Fruit fly (Drosophila melanogaster) whole organism, embryonic: ENCODE results near the gene CG2854.

Experiments
- CG10209 ChIP-seq: fragments of 200-800 bp; sonication (Bioruptor generic); optimal IDR thresholded peaks from 3 replicates; lab custom pipeline; 2017; ENCODE audit warnings: missing biosample characterization, mild to moderate bottlenecking, missing genetic modification characterization, missing genetic modification reagents
- CG10274 ChIP-seq: fragments of 200-800 bp; sonication (Bioruptor generic); optimal IDR thresholded peaks from 3 replicates; lab custom pipeline; 2017; ENCODE audit warnings: missing biosample characterization, mild to moderate bottlenecking, missing genetic modification characterization
- CG11093 ChIP-seq: fragments of 200-800 bp; sonication (Bioruptor generic); IDR thresholded peaks from 3 replicates; pipeline ENCODE4 v1.3.6; 2022; ENCODE audit warnings: missing biosample characterization, missing genetic modification characterization
- CG11398 ChIP-seq: fragments of 200-800 bp; sonication (Bioruptor generic); optimal IDR thresholded peaks from 2 replicates; lab custom pipeline; 2016; ENCODE audit warnings: missing biosample characterization, missing genetic modification characterization
- CG11723 ChIP-seq: fragments of 200-800 bp; sonication (Bioruptor generic); optimal IDR thresholded peaks from 2 replicates; lab custom pipeline; 2017; ENCODE audit warnings: missing biosample characterization, mild to moderate bottlenecking, missing genetic modification characterization
- CG12659 ChIP-seq: fragments of 200-800 bp; sonication (Bioruptor generic); optimal IDR thresholded peaks from 3 replicates; lab custom pipeline; 2017; ENCODE audit warnings: mild to moderate bottlenecking, missing biosample characterization, missing genetic modification reagents, missing genetic modification characterization
- CG13123 ChIP-seq: fragments of 200-800 bp; sonication (Bioruptor generic); optimal IDR thresholded peaks from 2 replicates; lab custom pipeline; 2016; ENCODE audit warnings: missing biosample characterization, missing genetic modification characterization
- CG1832 ChIP-seq: fragments of 200-800 bp; sonication (Bioruptor generic); optimal IDR thresholded peaks from 2 replicates; lab custom pipeline; 2017; ENCODE audit warnings: missing biosample characterization, mild to moderate bottlenecking, missing genetic modification characterization, inconsistent platforms
- CG2116 ChIP-seq: fragments of 200-800 bp; sonication (Bioruptor generic); optimal IDR thresholded peaks from 3 replicates; lab custom pipeline; 2018; ENCODE audit warnings: missing biosample characterization, mild to moderate bottlenecking, missing genetic modification characterization
- CG2120 ChIP-seq: fragments of 200-800 bp; sonication (Bioruptor generic); optimal IDR thresholded peaks from 3 replicates; lab custom pipeline; 2016; ENCODE audit warnings: missing biosample characterization, missing genetic modification characterization
- CG2202 ChIP-seq: fragments of 200-800 bp; sonication (Bioruptor generic); optimal IDR thresholded peaks from 2 replicates; lab custom pipeline; 2018; ENCODE audit warnings: missing biosample characterization, mild to moderate bottlenecking, missing genetic modification characterization
- CG31365 ChIP-seq: fragments of 200-800 bp; sonication (Bioruptor generic); optimal IDR thresholded peaks from 2 replicates; lab custom pipeline; 2018; ENCODE audit warnings: missing biosample characterization, mild to moderate bottlenecking, missing genetic modification characterization
- CG34224 ChIP-seq: fragments of 200-800 bp; sonication (Bioruptor generic); IDR thresholded peaks from 3 replicates; pipeline ENCODE4 v1.3.6; 2022; ENCODE audit warnings: missing biosample characterization, missing genetic modification characterization; ENCODE audit not compliant: partially characterized antibody
- CG4730 ChIP-seq: fragments of 200-800 bp; sonication (Bioruptor generic); IDR thresholded peaks from 2 replicates; pipeline ENCODE4 v1.3.6; 2022; ENCODE audit warnings: missing biosample characterization, missing genetic modification characterization
- CG5245 ChIP-seq: fragments of 200-800 bp; sonication (Bioruptor generic); optimal IDR thresholded peaks from 3 replicates; lab custom pipeline; 2016; ENCODE audit warnings: missing biosample characterization, missing genetic modification characterization
- CG6654 ChIP-seq: fragments of 200-800 bp; sonication (Bioruptor generic); optimal IDR thresholded peaks from 2 replicates; lab custom pipeline; 2017; ENCODE audit warnings: missing biosample characterization, mild to moderate bottlenecking, missing genetic modification characterization
- CG6683 ChIP-seq: fragments of 200-800 bp; sonication (Bioruptor generic); optimal IDR thresholded peaks from 2 replicates; lab custom pipeline; 2017; ENCODE audit warnings: missing biosample characterization, mild to moderate bottlenecking, missing genetic modification characterization, missing genetic modification reagents
- CG9932 ChIP-seq: fragments of 200-800 bp; sonication (Bioruptor generic); IDR thresholded peaks from 2 replicates; pipeline ENCODE4 v1.3.6; 2022; ENCODE audit warnings: missing biosample characterization, missing genetic modification characterization
- Camta ChIP-seq: fragments of 200-800 bp; sonication (Bioruptor generic); optimal IDR thresholded peaks from 2 replicates; lab custom pipeline; 2016; ENCODE audit warnings: missing biosample characterization, missing genetic modification characterization
- CrebB ChIP-seq: fragments of 200-800 bp; sonication (Bioruptor generic); optimal IDR thresholded peaks from 3 replicates; lab custom pipeline; 2018; ENCODE audit warnings: missing biosample characterization, mild to moderate bottlenecking, missing genetic modification characterization
- Dfd ChIP-seq, 2 experiments: fragments of >200 bp; optimal IDR thresholded peaks; 2 replicates each; lab custom pipeline; 2017; ENCODE audit warnings: missing biosample characterization in 2 of 2, missing genetic modification characterization in 2 of 2
- Doc2 ChIP-seq: fragments of 200-800 bp; sonication (Bioruptor generic); IDR thresholded peaks from 2 replicates; pipeline ENCODE4 v1.3.6; 2022; ENCODE audit warnings: missing biosample characterization, missing genetic modification characterization
- Dref ChIP-seq: fragments of 200-800 bp; sonication (Bioruptor generic); IDR thresholded peaks from 2 replicates; pipeline ENCODE4 v1.3.6; 2022; ENCODE audit warnings: missing biosample characterization, missing genetic modification characterization
- HLH3B ChIP-seq: fragments of 200-800 bp; sonication (Bioruptor generic); IDR thresholded peaks from 2 replicates; pipeline ENCODE4 v1.3.6; 2022; ENCODE audit warnings: missing biosample characterization, missing genetic modification characterization
- Hsf ChIP-seq: fragments of 200-800 bp; sonication (Bioruptor generic); optimal IDR thresholded peaks from 3 replicates; lab custom pipeline; 2016; ENCODE audit warnings: missing biosample characterization, missing genetic modification characterization
- Jarid2 ChIP-seq: fragments of 200-800 bp; sonication (Bioruptor generic); optimal IDR thresholded peaks from 3 replicates; lab custom pipeline; 2017; ENCODE audit warnings: mild to moderate bottlenecking, missing biosample characterization, missing genetic modification reagents, missing genetic modification characterization
- Kr ChIP-seq: fragments of 200-800 bp; sonication (Bioruptor generic); optimal IDR thresholded peaks from 2 replicates; lab custom pipeline; 2017; ENCODE audit warnings: missing biosample characterization, mild to moderate bottlenecking, missing genetic modification characterization
- Lim3 ChIP-seq: fragments of 200-800 bp; sonication (Bioruptor generic); IDR thresholded peaks from 2 replicates; pipeline ENCODE4 v1.3.6; 2022; ENCODE audit warnings: missing biosample characterization, missing genetic modification characterization
- Pdp1 ChIP-seq, 2 experiments: fragments of 200-800 bp; sonication (Bioruptor generic); optimal IDR thresholded peaks; 3 replicates each; lab custom pipeline; 2016; ENCODE audit warnings: missing biosample characterization in 2 of 2, missing genetic modification characterization in 2 of 2, mild to moderate bottlenecking in 1 of 2, moderate library complexity in 1 of 2
- Sin3A ChIP-seq: fragments of >200 bp; optimal IDR thresholded peaks from 2 replicates; lab custom pipeline; 2018
- Sox102F ChIP-seq: fragments of 200-800 bp; sonication (Bioruptor generic); optimal IDR thresholded peaks from 2 replicates; lab custom pipeline; 2018; ENCODE audit warnings: missing biosample characterization, mild to moderate bottlenecking, missing genetic modification characterization, moderate library complexity
- bowl ChIP-seq: fragments of 200-800 bp; sonication (Bioruptor generic); IDR thresholded peaks from 2 replicates; pipeline ENCODE4 v1.3.6; 2022; ENCODE audit warnings: missing biosample characterization, missing genetic modification characterization
- cas ChIP-seq: fragments of 200-800 bp; sonication (Bioruptor generic); IDR thresholded peaks from 2 replicates; pipeline ENCODE4 v1.3.6; 2022; ENCODE audit warnings: missing biosample characterization, missing genetic modification characterization
- ci ChIP-seq: fragments of 200-800 bp; sonication (Bioruptor generic); IDR thresholded peaks from 3 replicates; pipeline ENCODE4 v1.3.6; 2022; ENCODE audit warnings: missing biosample characterization, missing genetic modification characterization
- da ChIP-seq: fragments of 200-800 bp; sonication (Bioruptor generic); optimal IDR thresholded peaks from 2 replicates; lab custom pipeline; 2016; ENCODE audit warnings: missing biosample characterization, missing genetic modification characterization
- dm ChIP-seq: fragments of 200-800 bp; sonication (Bioruptor generic); optimal IDR thresholded peaks from 3 replicates; lab custom pipeline; 2016; ENCODE audit warnings: missing biosample characterization, missing genetic modification characterization
- eyg ChIP-seq: fragments of 200-800 bp; sonication (Bioruptor generic); optimal IDR thresholded peaks from 3 replicates; lab custom pipeline; 2016; ENCODE audit warnings: missing biosample characterization, missing genetic modification characterization
- grn ChIP-seq: fragments of 200-800 bp; sonication (Bioruptor generic); optimal IDR thresholded peaks from 3 replicates; lab custom pipeline; 2017; ENCODE audit warnings: missing biosample characterization, missing genetic modification characterization
- gro ChIP-seq: fragments of 200-800 bp; sonication (Bioruptor generic); optimal IDR thresholded peaks from 2 replicates; lab custom pipeline; 2016; ENCODE audit warnings: missing biosample characterization, missing genetic modification characterization
- gsb-n ChIP-seq: fragments of 200-800 bp; sonication (Bioruptor generic); optimal IDR thresholded peaks from 3 replicates; lab custom pipeline; 2018; ENCODE audit warnings: missing biosample characterization, mild to moderate bottlenecking, missing genetic modification characterization
- hb ChIP-seq: fragments of 200-800 bp; sonication (Bioruptor generic); IDR thresholded peaks from 3 replicates; pipeline ENCODE4 v1.3.6; 2022; ENCODE audit warnings: missing biosample characterization, missing genetic modification characterization; ENCODE audit not compliant: partially characterized antibody
- inv ChIP-seq: fragments of 200-800 bp; sonication (Bioruptor generic); IDR thresholded peaks from 2 replicates; pipeline ENCODE4 v1.3.6; 2022; ENCODE audit warnings: missing biosample characterization, missing genetic modification characterization; ENCODE audit not compliant: partially characterized antibody
- jumu ChIP-seq: fragments of 200-800 bp; sonication (Bioruptor generic); optimal IDR thresholded peaks from 3 replicates; lab custom pipeline; 2016; ENCODE audit warnings: missing biosample characterization, missing genetic modification characterization
- maf-S ChIP-seq: fragments of 200-800 bp; sonication (Bioruptor generic); optimal IDR thresholded peaks from 2 replicates; lab custom pipeline; 2016; ENCODE audit warnings: missing biosample characterization, missing genetic modification characterization
- odd ChIP-seq: fragments of 200-800 bp; sonication (Bioruptor generic); optimal IDR thresholded peaks from 2 replicates; lab custom pipeline; 2017; ENCODE audit warnings: missing biosample characterization, mild to moderate bottlenecking, missing genetic modification characterization
- peb ChIP-seq: fragments of 200-800 bp; sonication (Bioruptor generic); IDR thresholded peaks from 2 replicates; pipeline ENCODE4 v1.3.6; 2022; ENCODE audit warnings: missing biosample characterization, missing genetic modification characterization
- prd ChIP-seq, 3 experiments: fragments of >200 bp in 2 of 3; fragments of 200-800 bp in 1 of 3; sonication (Bioruptor generic) in 1 of 3; optimal IDR thresholded peaks in 2 of 3; IDR thresholded peaks in 1 of 3; 2 replicates in 2 of 3; 3 replicates in 1 of 3; pipeline versions ENCODE4 v1.3.6 to Lab custom; 2017 to 2022; ENCODE audit warnings: missing biosample characterization in 1 of 3, missing genetic modification characterization in 1 of 3
- scrt ChIP-seq: fragments of 200-800 bp; sonication (Bioruptor generic); optimal IDR thresholded peaks from 2 replicates; lab custom pipeline; 2018; ENCODE audit warnings: missing biosample characterization, mild to moderate bottlenecking, missing genetic modification characterization, moderate library complexity
- sima ChIP-seq: fragments of 200-800 bp; sonication (Bioruptor generic); optimal IDR thresholded peaks from 2 replicates; lab custom pipeline; 2016; ENCODE audit warnings: missing biosample characterization, missing genetic modification characterization
- slou ChIP-seq: fragments of 200-800 bp; sonication (Bioruptor generic); optimal IDR thresholded peaks from 3 replicates; lab custom pipeline; 2016; ENCODE audit warnings: missing biosample characterization, missing genetic modification characterization
- tin ChIP-seq: fragments of 200-800 bp; sonication (Bioruptor generic); optimal IDR thresholded peaks from 3 replicates; lab custom pipeline; 2016; ENCODE audit warnings: missing biosample characterization, missing genetic modification characterization
- tup ChIP-seq: fragments of 200-800 bp; sonication (Bioruptor generic); optimal IDR thresholded peaks from 2 replicates; lab custom pipeline; 2016; ENCODE audit warnings: missing biosample characterization, mild to moderate bottlenecking, missing genetic modification characterization, moderate library complexity

The CG2854 gene

dm6 chrX:2317347-2317832 lies 9.5 kb upstream of the CG2854 start (continued):
- TF ChIP-seq Hsf (GFP tag; lab: Kevin White, UChicago) (no peak), tin (GFP tag; lab: Kevin White, UChicago) (no peak), CrebB (no peak), grn (peak; percentile 59), CG9932 (GFP tag; lab: Robert Waterston, UW) (no peak), gsb-n (tag; lab: Kevin White, UChicago) (peak; percentile 21), CG6683 (GFP tag; lab: Kevin White, UChicago) (peak; percentile 8), bowl (GFP tag; lab: Robert Waterston, UW) (no peak), CG4730 (GFP tag; lab: Robert Waterston, UW) (no peak), dm (GFP tag; lab: Kevin White, UChicago) (no peak), prd (optimal IDR thresholded peaks at IDR 0.05; lab: Kevin White, UChicago) (no peak), prd (GFP tag; IDR thresholded peaks at IDR 0.05; lab: Robert Waterston, UW) (no peak), cas (GFP tag; lab: Robert Waterston, UW) (no peak), CG5245 (no peak), hb (GFP tag; lab: Robert Waterston, UW) (no peak), CG11723 (GFP tag; lab: Kevin White, UChicago) (no peak), CG10209 (GFP tag; lab: Kevin White, UChicago) (no peak), gro (GFP tag; lab: Kevin White, UChicago) (no peak), Dfd (GFP tag; optimal IDR thresholded peaks at IDR 0.05; lab: Kevin White, UChicago) (no peak), eyg (GFP tag; lab: Kevin White, UChicago) (no peak), sima (GFP tag; lab: Kevin White, UChicago) (no peak), da (GFP tag; lab: Kevin White, UChicago) (no peak), slou (no peak), Doc2 (GFP tag; lab: Robert Waterston, UW) (no peak), CG2116 (no peak), scrt (GFP tag; lab: Kevin White, UChicago) (no peak), CG31365 (tag; lab: Kevin White, UChicago) (no peak), jumu (GFP tag; lab: Kevin White, UChicago) (no peak), HLH3B (GFP tag; lab: Robert Waterston, UW) (no peak), CG10274 (GFP tag; lab: Kevin White, UChicago) (no peak), Dref (GFP tag; lab: Robert Waterston, UW) (no peak), CG11093 (no peak), CG34224 (GFP tag; lab: Robert Waterston, UW) (peak; percentile 62), peb (GFP tag; lab: Robert Waterston, UW) (no peak), maf-S (no peak), odd (peak; percentile 15), CG6654 (GFP tag; lab: Kevin White, UChicago) (no peak), Sin3A (lab: Kevin White, UChicago) (no peak), CG2120 (no peak), inv (GFP tag; lab: Robert Waterston, UW) (no peak), CG11398 (GFP tag; lab: Kevin White, UChicago) (no peak), Kr (GFP tag; lab: Kevin White, UChicago) (no peak), CG1832 (peak; percentile 64), CG2202 (no peak), Sox102F (no peak), tup (GFP tag; lab: Kevin White, UChicago) (no peak), CG12659 (GFP tag; lab: Kevin White, UChicago) (no peak), ci (peak; percentile 61; the same call in 2 of the 3 replicates), Pdp1 (GFP tag; optimal IDR thresholded peaks at IDR 0.05; lab: Kevin White, UChicago) (peak in 1 of 2 experiments; percentile 20), CG13123 (no peak), Lim3 (GFP tag; lab: Robert Waterston, UW) (no peak), Camta (GFP tag; lab: Kevin White, UChicago) (no peak), Jarid2 (GFP tag; lab: Kevin White, UChicago) (no peak)
